Fruit fly (Drosophila melanogaster) whole organism, embryonic: ENCODE data around the gene Gyc88E.

Experiments used
- Atf6 ChIP-seq: fragments of 200-800 bp; sonication (Bioruptor generic); IDR thresholded peaks from 2 replicates; pipeline ENCODE4 v1.3.6; 2022; ENCODE audit warnings: missing biosample characterization, missing genetic modification characterization
- CG10431 ChIP-seq: fragments of 200-800 bp; sonication (Bioruptor generic); optimal IDR thresholded peaks from 3 replicates; lab custom pipeline; 2018; ENCODE audit warnings: missing biosample characterization, mild to moderate bottlenecking, missing genetic modification characterization
- CG11398 ChIP-seq: fragments of 200-800 bp; sonication (Bioruptor generic); optimal IDR thresholded peaks from 2 replicates; lab custom pipeline; 2016; ENCODE audit warnings: missing biosample characterization, missing genetic modification characterization
- CG12659 ChIP-seq: fragments of 200-800 bp; sonication (Bioruptor generic); optimal IDR thresholded peaks from 3 replicates; lab custom pipeline; 2017; ENCODE audit warnings: mild to moderate bottlenecking, missing biosample characterization, missing genetic modification reagents, missing genetic modification characterization
- CG12769 ChIP-seq: fragments of 200-800 bp; sonication (Bioruptor generic); optimal IDR thresholded peaks from 2 replicates; lab custom pipeline; 2019; ENCODE audit warnings: missing biosample characterization, mild to moderate bottlenecking, missing genetic modification characterization, moderate library complexity
- CG13424 ChIP-seq: fragments of 200-800 bp; sonication (Bioruptor generic); optimal IDR thresholded peaks from 2 replicates; lab custom pipeline; 2019; ENCODE audit warnings: missing biosample characterization, mild to moderate bottlenecking, missing genetic modification characterization, moderate library complexity
- CG13775 ChIP-seq: fragments of 200-800 bp; sonication (Bioruptor generic); optimal IDR thresholded peaks from 3 replicates; lab custom pipeline; 2017; ENCODE audit warnings: missing biosample characterization, mild to moderate bottlenecking, missing genetic modification characterization
- CG14050 ChIP-seq: fragments of 200-800 bp; sonication (Bioruptor generic); IDR thresholded peaks from 3 replicates; pipeline ENCODE4 v1.3.6; 2022; ENCODE audit warnings: missing biosample characterization, missing genetic modification characterization
- CG14710 ChIP-seq: fragments of 200-800 bp; sonication (Bioruptor generic); optimal IDR thresholded peaks from 3 replicates; lab custom pipeline; 2019; ENCODE audit warnings: missing biosample characterization, mild to moderate bottlenecking, missing genetic modification characterization, moderate library complexity
- CG15073 ChIP-seq: fragments of 200-800 bp; sonication (Bioruptor generic); optimal IDR thresholded peaks from 2 replicates; lab custom pipeline; 2016; ENCODE audit warnings: missing biosample characterization, missing genetic modification characterization
- CG1529 ChIP-seq: fragments of 200-800 bp; sonication (Bioruptor generic); optimal IDR thresholded peaks from 3 replicates; lab custom pipeline; 2018; ENCODE audit warnings: missing biosample characterization, missing genetic modification characterization
- CG16815 ChIP-seq: fragments of 200-800 bp; sonication (Bioruptor generic); optimal IDR thresholded peaks from 3 replicates; lab custom pipeline; 2017; ENCODE audit warnings: missing biosample characterization, mild to moderate bottlenecking, missing genetic modification characterization
- CG17829 ChIP-seq: fragments of 200-800 bp; optimal IDR thresholded peaks from 2 replicates; lab custom pipeline; 2019; ENCODE audit warnings: missing biosample characterization, mild to moderate bottlenecking, missing genetic modification characterization, moderate library complexity
- CG30403 ChIP-seq: fragments of 200-800 bp; sonication (Bioruptor generic); optimal IDR thresholded peaks from 3 replicates; lab custom pipeline; 2016; ENCODE audit warnings: missing biosample characterization, missing genetic modification characterization
- CG32532 ChIP-seq: fragments of 200-800 bp; sonication (Bioruptor generic); IDR thresholded peaks from 2 replicates; pipeline ENCODE4 v1.3.6; 2022; ENCODE audit warnings: missing biosample characterization, missing genetic modification characterization
- CG4617 ChIP-seq: fragments of 200-800 bp; sonication (Bioruptor generic); optimal IDR thresholded peaks from 3 replicates; lab custom pipeline; 2016; ENCODE audit warnings: missing biosample characterization, missing genetic modification characterization, borderline replicate concordance
- CG7556 ChIP-seq: fragments of 200-800 bp; sonication (Bioruptor generic); optimal IDR thresholded peaks from 2 replicates; lab custom pipeline; 2017; ENCODE audit warnings: missing biosample characterization, mild to moderate bottlenecking, missing genetic modification characterization
- CG7839 ChIP-seq: fragments of 200-800 bp; sonication (Bioruptor generic); optimal IDR thresholded peaks from 3 replicates; lab custom pipeline; 2018; ENCODE audit warnings: missing biosample characterization, mild to moderate bottlenecking, missing genetic modification characterization, moderate library complexity
- CG8388 ChIP-seq: fragments of 200-800 bp; sonication (Bioruptor generic); optimal IDR thresholded peaks from 2 replicates; lab custom pipeline; 2019; ENCODE audit warnings: missing biosample characterization, mild to moderate bottlenecking, missing genetic modification characterization, moderate library complexity
- CG9609 ChIP-seq: fragments of 200-800 bp; sonication (Bioruptor generic); optimal IDR thresholded peaks from 3 replicates; lab custom pipeline; 2016; ENCODE audit warnings: missing biosample characterization, missing genetic modification characterization
- CG9727 ChIP-seq: fragments of 200-800 bp; sonication (Bioruptor generic); optimal IDR thresholded peaks from 3 replicates; lab custom pipeline; 2017; ENCODE audit warnings: missing biosample characterization, mild to moderate bottlenecking, missing genetic modification characterization
- CG9932 ChIP-seq: fragments of 200-800 bp; sonication (Bioruptor generic); IDR thresholded peaks from 2 replicates; pipeline ENCODE4 v1.3.6; 2022; ENCODE audit warnings: missing biosample characterization, missing genetic modification characterization
- Chrac-16 ChIP-seq: fragments of 200-800 bp; sonication (Bioruptor generic); optimal IDR thresholded peaks from 3 replicates; lab custom pipeline; 2016; ENCODE audit warnings: missing biosample characterization, missing genetic modification characterization
- CoRest ChIP-seq: fragments of 200-800 bp; sonication (Bioruptor generic); optimal IDR thresholded peaks from 3 replicates; lab custom pipeline; 2018; ENCODE audit warnings: missing biosample characterization, mild to moderate bottlenecking, missing genetic modification characterization, moderate library complexity
- Elba2 ChIP-seq: fragments of 200-800 bp; sonication (Bioruptor generic); optimal IDR thresholded peaks from 3 replicates; lab custom pipeline; 2016; ENCODE audit warnings: missing biosample characterization, missing genetic modification characterization
- HLH54F ChIP-seq: fragments of 200-800 bp; sonication (Bioruptor generic); optimal IDR thresholded peaks from 3 replicates; lab custom pipeline; 2016; ENCODE audit warnings: missing biosample characterization, missing genetic modification characterization
- Hey ChIP-seq: fragments of 200-800 bp; sonication (Bioruptor generic); optimal IDR thresholded peaks from 3 replicates; lab custom pipeline; 2018; ENCODE audit warnings: missing biosample characterization, mild to moderate bottlenecking, missing genetic modification characterization
- Hmr ChIP-seq: fragments of 200-800 bp; sonication (Bioruptor generic); optimal IDR thresholded peaks from 3 replicates; lab custom pipeline; 2017; ENCODE audit warnings: mild to moderate bottlenecking, missing biosample characterization, missing genetic modification reagents, missing genetic modification characterization
- Hsf ChIP-seq: fragments of 200-800 bp; sonication (Bioruptor generic); optimal IDR thresholded peaks from 3 replicates; lab custom pipeline; 2016; ENCODE audit warnings: missing biosample characterization, missing genetic modification characterization
- Med ChIP-seq: fragments of 200-800 bp; sonication (Bioruptor generic); peaks from one replicate; lab custom pipeline; 2016; ENCODE audit warnings: missing biosample characterization, missing genetic modification characterization, mild to moderate bottlenecking, inconsistent platforms, moderate library complexity
- NfI ChIP-seq: fragments of 200-800 bp; sonication (Bioruptor generic); optimal IDR thresholded peaks from 3 replicates; lab custom pipeline; 2018; ENCODE audit warnings: missing biosample characterization, mild to moderate bottlenecking, missing genetic modification characterization, moderate library complexity
- PHDP ChIP-seq: fragments of 200-800 bp; sonication (Bioruptor generic); optimal IDR thresholded peaks from 3 replicates; lab custom pipeline; 2018; ENCODE audit warnings: missing biosample characterization, mild to moderate bottlenecking, missing genetic modification characterization, moderate library complexity
- Sox100B ChIP-seq: fragments of 200-800 bp; sonication (Bioruptor generic); optimal IDR thresholded peaks from 3 replicates; lab custom pipeline; 2018; ENCODE audit warnings: missing biosample characterization, mild to moderate bottlenecking, missing genetic modification characterization
- Stat92E ChIP-seq, 3 experiments: fragments of >200 bp in 2 of 3; fragments of 200-800 bp in 1 of 3; sonication (Bioruptor generic) in 1 of 3; optimal IDR thresholded peaks; 2 replicates each; lab custom pipeline; 2017 to 2019; ENCODE audit warnings: missing biosample characterization in 3 of 3, missing genetic modification characterization in 3 of 3, mild to moderate bottlenecking in 1 of 3, moderate library complexity in 1 of 3
- az2 ChIP-seq: fragments of 200-800 bp; sonication (Bioruptor generic); optimal IDR thresholded peaks from 3 replicates; lab custom pipeline; 2016; ENCODE audit warnings: missing biosample characterization, missing genetic modification characterization
- dati ChIP-seq: fragments of 200-800 bp; sonication (Bioruptor generic); IDR thresholded peaks from 2 replicates; pipeline ENCODE4 v1.3.6; 2022; ENCODE audit warnings: missing biosample characterization, missing genetic modification characterization
- dysf ChIP-seq: fragments of 200-800 bp; sonication (Bioruptor generic); IDR thresholded peaks from 3 replicates; pipeline ENCODE4 v1.3.6; 2022; ENCODE audit warnings: missing biosample characterization, missing genetic modification characterization
- exex ChIP-seq: fragments of 200-800 bp; sonication (Bioruptor generic); optimal IDR thresholded peaks from 4 replicates; lab custom pipeline; 2018; ENCODE audit warnings: missing biosample characterization, mild to moderate bottlenecking, missing genetic modification characterization, moderate library complexity
- fd3F ChIP-seq: fragments of 200-800 bp; sonication (Bioruptor generic); optimal IDR thresholded peaks from 2 replicates; lab custom pipeline; 2018; ENCODE audit warnings: missing biosample characterization, mild to moderate bottlenecking, missing genetic modification characterization, moderate library complexity
- gem ChIP-seq: fragments of 200-800 bp; sonication (Bioruptor generic); optimal IDR thresholded peaks from 2 replicates; lab custom pipeline; 2019; ENCODE audit warnings: missing biosample characterization, mild to moderate bottlenecking, missing genetic modification characterization, moderate library complexity
- jing ChIP-seq: fragments of 200-800 bp; sonication (Bioruptor generic); optimal IDR thresholded peaks from 2 replicates; lab custom pipeline; 2018; ENCODE audit warnings: missing biosample characterization, mild to moderate bottlenecking, missing genetic modification characterization
- lmd ChIP-seq: fragments of 200-800 bp; sonication (Bioruptor generic); IDR thresholded peaks from 2 replicates; pipeline ENCODE4 v1.3.6; 2022; ENCODE audit warnings: missing biosample characterization, missing genetic modification characterization
- luna ChIP-seq: fragments of 200-800 bp; sonication (Bioruptor generic); optimal IDR thresholded peaks from 2 replicates; lab custom pipeline; 2016; ENCODE audit warnings: missing biosample characterization, missing genetic modification characterization
- mam ChIP-seq: fragments of 200-800 bp; sonication (Bioruptor generic); optimal IDR thresholded peaks from 3 replicates; lab custom pipeline; 2016; ENCODE audit warnings: missing biosample characterization, missing genetic modification characterization
- pho ChIP-seq: fragments of 200-800 bp; sonication (Bioruptor generic); optimal IDR thresholded peaks from 2 replicates; lab custom pipeline; 2016; ENCODE audit warnings: missing biosample characterization, missing genetic modification characterization
- slou ChIP-seq: fragments of 200-800 bp; sonication (Bioruptor generic); optimal IDR thresholded peaks from 3 replicates; lab custom pipeline; 2016; ENCODE audit warnings: missing biosample characterization, missing genetic modification characterization
- tx ChIP-seq: fragments of 200-800 bp; sonication (Bioruptor generic); optimal IDR thresholded peaks from 2 replicates; lab custom pipeline; 2016; ENCODE audit warnings: missing biosample characterization, missing genetic modification characterization
- zf30C ChIP-seq: fragments of 200-800 bp; sonication (Bioruptor generic); optimal IDR thresholded peaks from 3 replicates; lab custom pipeline; 2018; ENCODE audit warnings: missing biosample characterization, mild to moderate bottlenecking, missing genetic modification characterization
- zfh1 ChIP-seq: fragments of 200-800 bp; sonication (Bioruptor generic); IDR thresholded peaks from 3 replicates; pipeline ENCODE4 v1.3.6; 2022; ENCODE audit warnings: missing biosample characterization, missing genetic modification characterization

Gene Gyc88E

dm6 chr3R:15139010-15139815 is 11.0 kb upstream of the Gyc88E start (continued):
- TF ChIP-seq CG30403 (GFP tag; lab: Kevin White, UChicago) (peak; percentile 36), dysf (0 out of 3 replicates have a peak, but pooled peaks have one; percentile 21), CG4617 (no peak), CG14710 (tag; lab: Kevin White, UChicago) (no peak), CG12659 (peak; percentile 40), CG32532 (GFP tag; lab: Robert Waterston, UW) (no peak; the same call in 1 of the 2 replicates), CG15073 (GFP tag; lab: Kevin White, UChicago) (peak; percentile 69), zfh1 (no peak), CG17829 (tag; lab: Kevin White, UChicago) (no peak), CG13424 (tag; lab: Kevin White, UChicago) (peak; percentile 66), zf30C (peak; percentile 72), Med (GFP tag; lab: Kevin White, UChicago) (peak; percentile 61), pho (GFP tag; lab: Kevin White, UChicago) (peak; percentile 18), CG9932 (GFP tag; lab: Robert Waterston, UW) (0 out of 2 replicates have a peak, but pooled peaks have one; percentile 42), PHDP (tag; lab: Kevin White, UChicago) (peak; percentile 32), Hmr (GFP tag; lab: Kevin White, UChicago) (peak; percentile 46), CG10431 (GFP tag; lab: Kevin White, UChicago) (no peak), CG9727 (peak; percentile 34), exex (tag; lab: Kevin White, UChicago) (peak; percentile 87), CG7556 (peak; percentile 38), gem (tag; lab: Kevin White, UChicago) (peak; percentile 58), Stat92E (GFP tag; optimal IDR thresholded peaks at IDR 0.05; lab: Kevin White, UChicago) (no peak), dati (GFP tag; lab: Robert Waterston, UW) (no peak), fd3F (GFP tag; lab: Kevin White, UChicago) (peak; percentile 9), CG16815 (GFP tag; lab: Kevin White, UChicago) (peak; percentile 11), lmd (GFP tag; lab: Robert Waterston, UW) (0 out of 2 replicates have a peak, but pooled peaks have one; percentile 20), slou (GFP tag; lab: Kevin White, UChicago) (peak; percentile 28), Sox100B (GFP tag; lab: Kevin White, UChicago) (peak; percentile 19), HLH54F (GFP tag; lab: Kevin White, UChicago) (peak; percentile 42), CG11398 (GFP tag; lab: Kevin White, UChicago) (no peak), Hey (tag; lab: Kevin White, UChicago) (no peak), CG1529 (GFP tag; lab: Kevin White, UChicago) (peak; percentile 9), NfI (peak; percentile 38), Elba2 (GFP tag; lab: Kevin White, UChicago) (no peak), Atf6 (GFP tag; lab: Robert Waterston, UW) (peak; percentile 51; the same call in 1 of the 2 replicates), Hsf (GFP tag; lab: Kevin White, UChicago) (peak; percentile 42), jing (GFP tag; lab: Kevin White, UChicago) (peak; percentile 6), luna (no peak), CoRest (tag; lab: Kevin White, UChicago) (peak; percentile 70), mam (GFP tag; lab: Kevin White, UChicago) (peak; percentile 20), CG14050 (GFP tag; lab: Robert Waterston, UW) (no peak), CG9609 (GFP tag; lab: Kevin White, UChicago) (peak; percentile 29), CG12769 (tag; lab: Kevin White, UChicago) (no peak), tx (GFP tag; lab: Kevin White, UChicago) (peak; percentile 10), CG7839 (tag; lab: Kevin White, UChicago) (peak; percentile 53), CG13775 (GFP tag; lab: Kevin White, UChicago) (peak; percentile 25), Chrac-16 (no peak), az2 (GFP tag; lab: Kevin White, UChicago) (peak; percentile 23), CG8388 (GFP tag; lab: Kevin White, UChicago) (peak; percentile 95)
